Fruit fly (Drosophila melanogaster): Measurements from ENCODE around the gene Fhos.

Gene Fhos

DNA sequence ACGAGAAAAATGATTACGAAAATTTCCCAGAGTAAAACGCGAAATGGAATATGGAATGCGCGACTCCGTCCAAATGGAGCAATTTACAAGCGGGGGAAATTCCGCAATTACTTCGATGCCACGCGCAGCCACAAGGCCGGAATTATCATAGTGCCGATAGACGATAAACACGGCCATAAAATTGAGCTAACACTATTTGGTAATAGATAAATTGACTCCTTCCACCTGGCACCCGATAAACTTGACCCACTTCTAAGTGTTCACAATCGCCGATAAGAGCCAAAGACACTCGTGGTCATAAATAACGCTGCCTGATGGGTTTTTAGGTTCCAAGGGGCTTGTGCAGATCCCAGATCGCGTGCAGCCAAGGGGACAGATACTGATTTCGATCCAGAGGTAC, 46.3 kb upstream of the Fhos start:
- TF ChIP-seq CG12769 (tag; optimal IDR thresholded peaks at IDR 0.05): peak; percentile 41
- TF ChIP-seq sd (tag; optimal IDR thresholded peaks at IDR 0.05): peak; percentile 60
- no peak for TF ChIP-seq Ravus (GFP tag; IDR thresholded peaks at IDR 0.05)
- no peak for TF ChIP-seq psq (GFP tag; optimal IDR thresholded peaks at IDR 0.05)
- 0 out of 2 replicates have a peak, but pooled peaks have one; percentile 27 for TF ChIP-seq nerfin-2 (GFP tag; IDR thresholded peaks at IDR 0.05; ENCODE audit: partially characterized antibody)
- TF ChIP-seq lab (GFP tag; optimal IDR thresholded peaks at IDR 0.05): peak; percentile 41
- TF ChIP-seq mirr (GFP tag; optimal IDR thresholded peaks at IDR 0.05): peak; percentile 69
- no peak for TF ChIP-seq Dref (GFP tag; IDR thresholded peaks at IDR 0.05)
- TF ChIP-seq cwo (GFP tag; optimal IDR thresholded peaks at IDR 0.05): peak; percentile 57
- no peak for TF ChIP-seq dimm (GFP tag; IDR thresholded peaks at IDR 0.05)
- TF ChIP-seq exex (tag; optimal IDR thresholded peaks at IDR 0.05): peak; percentile 48
- no peak for TF ChIP-seq CG8290 (GFP tag; optimal IDR thresholded peaks at IDR 0.05)
- peak in 1 of 2 experiments; percentile 2 for TF ChIP-seq CG8290 (tag; optimal IDR thresholded peaks at IDR 0.05)
- peak; percentile 64 for TF ChIP-seq Med (GFP tag)
- TF ChIP-seq ftz-f1 (GFP tag; optimal IDR thresholded peaks at IDR 0.05): peak; percentile 17
- TF ChIP-seq bigmax (GFP tag; optimal IDR thresholded peaks at IDR 0.05): no peak
- no peak for TF ChIP-seq fd96Cb (tag; optimal IDR thresholded peaks at IDR 0.05)
- no peak for TF ChIP-seq tna (GFP tag; IDR thresholded peaks at IDR 0.05; ENCODE audit: partially characterized antibody)
- TF ChIP-seq CG6175 (GFP tag; IDR thresholded peaks at IDR 0.05): peak; percentile 53; the same call in 1 of the 3 replicates
- peak in 1 of 2 experiments; percentile 14 for TF ChIP-seq Pdp1 (GFP tag; optimal IDR thresholded peaks at IDR 0.05)
- peak; percentile 65 for TF ChIP-seq sug (tag; optimal IDR thresholded peaks at IDR 0.05)
- no peak for TF ChIP-seq Bdp1 (GFP tag; optimal IDR thresholded peaks at IDR 0.05)
- TF ChIP-seq HLH54F (GFP tag; optimal IDR thresholded peaks at IDR 0.05): no peak
- TF ChIP-seq jigr1 (GFP tag; IDR thresholded peaks at IDR 0.05): no peak
- no peak for TF ChIP-seq Dll (GFP tag; IDR thresholded peaks at IDR 0.05; ENCODE audit: partially characterized antibody)
- TF ChIP-seq twi (tag; optimal IDR thresholded peaks at IDR 0.05): no peak

DNA sequence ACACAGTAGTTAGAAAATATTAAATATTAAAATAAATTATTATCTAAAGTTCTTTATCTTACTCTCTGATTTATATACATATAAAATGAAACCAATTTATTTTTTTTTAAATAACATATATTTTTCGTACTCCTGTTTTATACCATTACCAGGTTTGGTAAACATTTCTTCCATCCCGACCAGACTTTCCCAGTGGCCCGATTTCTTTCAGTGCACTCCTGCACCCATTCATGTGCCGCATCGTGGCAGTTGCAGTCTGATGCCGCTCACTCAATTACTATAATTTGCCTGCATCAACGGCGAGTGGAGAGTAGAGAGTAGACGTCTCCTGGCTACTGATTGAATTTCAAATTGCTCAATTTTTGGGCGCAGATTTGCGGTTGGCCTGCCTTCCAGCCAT, 45.6 kb upstream of the Fhos start:
- TF ChIP-seq ranshi (GFP tag; IDR thresholded peaks at IDR 0.05) (no peak), ci (GFP tag; IDR thresholded peaks at IDR 0.05) (no peak), CG15269 (tag; optimal IDR thresholded peaks at IDR 0.05) (no peak), peb (GFP tag; IDR thresholded peaks at IDR 0.05) (no peak), CG1832 (GFP tag; optimal IDR thresholded peaks at IDR 0.05) (no peak), CG32772 (GFP tag; IDR thresholded peaks at IDR 0.05) (no peak), chinmo (GFP tag; IDR thresholded peaks at IDR 0.05; ENCODE audit: partially characterized antibody) (no peak), en (GFP tag; optimal IDR thresholded peaks at IDR 0.05) (no peak), YL-1 (GFP tag; optimal IDR thresholded peaks at IDR 0.05) (no peak), eve (GFP tag; optimal IDR thresholded peaks at IDR 0.05) (no peak), Dip2 (GFP tag; IDR thresholded peaks at IDR 0.05) (no peak), CG7987 (GFP tag; optimal IDR thresholded peaks at IDR 0.05) (no peak), CG7839 (tag; optimal IDR thresholded peaks at IDR 0.05) (no peak), CG33213 (GFP tag; optimal IDR thresholded peaks at IDR 0.05) (no peak), CG7786 (GFP tag; optimal IDR thresholded peaks at IDR 0.05) (no peak), Asciz (GFP tag; optimal IDR thresholded peaks at IDR 0.05) (no peak), btn (GFP tag; optimal IDR thresholded peaks at IDR 0.05) (no peak), pita (GFP tag; optimal IDR thresholded peaks at IDR 0.05) (no peak), Gug (GFP tag; IDR thresholded peaks at IDR 0.05) (0 out of 4 replicates have a peak, but pooled peaks have one; percentile 13), kah (GFP tag; optimal IDR thresholded peaks at IDR 0.05) (no peak), CG11456 (GFP tag; IDR thresholded peaks at IDR 0.05) (0 out of 3 replicates have a peak, but pooled peaks have one; percentile 37), gem (tag; optimal IDR thresholded peaks at IDR 0.05) (peak; percentile 6), CkIIα-i1 (GFP tag; IDR thresholded peaks at IDR 0.05) (no peak), CG7745 (tag; optimal IDR thresholded peaks at IDR 0.05) (no peak), CG18476 (GFP tag; optimal IDR thresholded peaks at IDR 0.05) (no peak), CG17186 (GFP tag; optimal IDR thresholded peaks at IDR 0.05) (no peak)

All from whole organism, embryonic.